Worm (Caenorhabditis elegans) whole organism, L1 larva: ENCODE measurements around the gene srw-71.

Experiments
- C16A3.4 ChIP-seq: fragments of 150-350 bp; optimal IDR thresholded peaks from 2 replicates; lab custom pipeline; 2014; ENCODE audit warnings: missing biosample characterization, missing genetic modification characterization
- C34B4.2 ChIP-seq: sonication (generic microtip); optimal IDR thresholded peaks from 2 replicates; lab custom pipeline; 2017; ENCODE audit warnings: mild to moderate bottlenecking, missing genetic modification characterization, missing compliant biosample characterization
- aha-1 ChIP-seq: fragments of 150-350 bp; optimal IDR thresholded peaks from 2 replicates; lab custom pipeline; 2014; ENCODE audit warnings: missing biosample characterization, missing genetic modification characterization
- alr-1 ChIP-seq: fragments of 200-800 bp; sonication (Bioruptor generic); optimal IDR thresholded peaks from 2 replicates; lab custom pipeline; 2018; ENCODE audit warnings: borderline replicate concordance, mild to moderate bottlenecking, missing genetic modification characterization, missing compliant biosample characterization
- aly-2 ChIP-seq: fragments of 150-350 bp; optimal IDR thresholded peaks from 2 replicates; lab custom pipeline; 2014; ENCODE audit warnings: missing biosample characterization, missing genetic modification characterization
- blmp-1 ChIP-seq: fragments of 150-350 bp; optimal IDR thresholded peaks from 2 replicates; lab custom pipeline; 2014; ENCODE audit warnings: missing biosample characterization, missing genetic modification characterization
- ceh-82 ChIP-seq, 3 experiments: fragments of 150-350 bp in 1 of 3; sonication (generic microtip) in 2 of 3; optimal IDR thresholded peaks; 2 replicates each; lab custom pipeline; 2014 to 2017; ENCODE audit warnings: missing biosample characterization in 3 of 3, missing genetic modification characterization in 3 of 3
- ces-1 ChIP-seq: fragments of 150-350 bp; optimal IDR thresholded peaks from 2 replicates; lab custom pipeline; 2014; ENCODE audit warnings: missing biosample characterization, missing genetic modification reagents, missing genetic modification characterization
- dpl-1 ChIP-seq, 3 experiments: fragments of 150-350 bp in 2 of 3; sonication (generic microtip) in 1 of 3; optimal IDR thresholded peaks; 2 replicates each; lab custom pipeline; 2014 to 2017; ENCODE audit warnings: missing biosample characterization in 3 of 3, missing genetic modification characterization in 3 of 3, missing genetic modification reagents in 3 of 3
- efl-1 ChIP-seq, 4 experiments: fragments of 150-350 bp; optimal IDR thresholded peaks in 3 of 4; peaks in 1 of 4; 1 replicate in 1 of 4; 2 replicates in 3 of 4; lab custom pipeline; 2014; ENCODE audit warnings: missing biosample characterization in 2 of 4, missing genetic modification characterization in 2 of 4, missing genetic modification reagents in 2 of 4
- egl-13 ChIP-seq: sonication (generic microtip); optimal IDR thresholded peaks from 2 replicates; lab custom pipeline; 2016; ENCODE audit warnings: missing genotype, missing genetic modification reagents, missing genetic modification characterization, missing compliant biosample characterization
- egl-27 ChIP-seq, 2 experiments: fragments of 150-350 bp in 1 of 2; sonication (generic microtip); optimal IDR thresholded peaks; 3 replicates each; lab custom pipeline; 2017 to 2018; ENCODE audit warnings: missing biosample characterization in 2 of 2, missing genetic modification characterization in 2 of 2, missing genetic modification reagents in 2 of 2
- elt-3 ChIP-seq, 6 experiments: fragments of 150-350 bp in 1 of 6; sonication (generic microtip); optimal IDR thresholded peaks; 2 replicates each; lab custom pipeline; 2017 to 2018; ENCODE audit warnings: missing biosample characterization in 6 of 6, missing genetic modification characterization in 6 of 6, inconsistent platforms in 1 of 6
- fkh-4 ChIP-seq: sonication (generic microtip); optimal IDR thresholded peaks from 2 replicates; lab custom pipeline; 2016; ENCODE audit warnings: missing compliant biosample characterization, missing genetic modification characterization, borderline replicate concordance
- fos-1 ChIP-seq: fragments of 150-350 bp; optimal IDR thresholded peaks from 2 replicates; lab custom pipeline; 2014; ENCODE audit warnings: missing biosample characterization, missing genetic modification characterization
- grh-1 ChIP-seq: fragments of 200-800 bp; sonication (Bioruptor generic); IDR thresholded peaks from 2 replicates; pipeline ENCODE4 v1.3.6; 2022; ENCODE audit warnings: missing genetic modification reagents, missing genetic modification characterization, missing compliant biosample characterization
- hpl-2 ChIP-seq: fragments of 150-350 bp; optimal IDR thresholded peaks from 2 replicates; lab custom pipeline; 2014; ENCODE audit warnings: missing biosample characterization, missing genetic modification reagents, missing genetic modification characterization
- isw-1 ChIP-seq: fragments of 200-800 bp; sonication (Bioruptor generic); IDR thresholded peaks from 2 replicates; pipeline ENCODE4 v1.3.6; 2022; ENCODE audit warnings: missing genetic modification characterization, missing compliant biosample characterization
- jun-1 ChIP-seq: fragments of 150-350 bp; optimal IDR thresholded peaks from 2 replicates; lab custom pipeline; 2014; ENCODE audit warnings: missing biosample characterization, missing genetic modification reagents, missing genetic modification characterization
- lin-14 ChIP-seq: fragments of 200-800 bp; sonication (Bioruptor generic); optimal IDR thresholded peaks from 2 replicates; lab custom pipeline; 2018; ENCODE audit warnings: mild to moderate bottlenecking, missing genetic modification characterization, moderate library complexity, missing compliant biosample characterization
- lin-35 ChIP-seq, 2 experiments: fragments of 150-350 bp; optimal IDR thresholded peaks; 2 replicates each; lab custom pipeline; 2014; ENCODE audit warnings: missing biosample characterization in 2 of 2, missing genetic modification characterization in 2 of 2, missing genetic modification reagents in 2 of 2
- lsy-2 ChIP-seq, 2 experiments: fragments of 150-350 bp; optimal IDR thresholded peaks; 2 replicates each; lab custom pipeline; 2014; ENCODE audit warnings: missing biosample characterization in 2 of 2, missing genetic modification characterization in 2 of 2
- mep-1 ChIP-seq: fragments of 150-350 bp; optimal IDR thresholded peaks from 2 replicates; lab custom pipeline; 2014; ENCODE audit warnings: missing biosample characterization, missing genetic modification characterization
- nhr-12 ChIP-seq: sonication (generic microtip); optimal IDR thresholded peaks from 2 replicates; lab custom pipeline; 2017; ENCODE audit warnings: missing biosample characterization, missing genetic modification characterization
- nhr-19 ChIP-seq: fragments of 200-800 bp; sonication (Bioruptor generic); conservative IDR thresholded peaks from 2 replicates; pipeline ENCODE4 v1.3.6; 2022; ENCODE audit warnings: missing genetic modification characterization, missing compliant biosample characterization
- nhr-20 ChIP-seq: sonication (generic microtip); optimal IDR thresholded peaks from 2 replicates; lab custom pipeline; 2016; ENCODE audit warnings: mild to moderate bottlenecking, missing genetic modification characterization, missing compliant biosample characterization
- nhr-237 ChIP-seq: fragments of 150-350 bp; optimal IDR thresholded peaks from 2 replicates; lab custom pipeline; 2014; ENCODE audit warnings: missing biosample characterization, missing genetic modification characterization
- nhr-47 ChIP-seq: sonication (generic microtip); optimal IDR thresholded peaks from 2 replicates; lab custom pipeline; 2016; ENCODE audit warnings: mild to moderate bottlenecking, missing genetic modification characterization, moderate library complexity, missing compliant biosample characterization
- nhr-71 ChIP-seq: sonication (generic microtip); optimal IDR thresholded peaks from 2 replicates; lab custom pipeline; 2016; ENCODE audit warnings: mild to moderate bottlenecking, missing genetic modification characterization, moderate library complexity, missing compliant biosample characterization
- nhr-84 ChIP-seq: sonication (generic microtip); optimal IDR thresholded peaks from 2 replicates; lab custom pipeline; 2017; ENCODE audit warnings: missing biosample characterization, missing genetic modification characterization
- nhr-85 ChIP-seq: sonication (generic microtip); peaks from one replicate; lab custom pipeline; 2016; ENCODE audit warnings: missing genetic modification characterization, inconsistent platforms, missing compliant biosample characterization
- nhr-90 ChIP-seq: sonication (generic microtip); optimal IDR thresholded peaks from 2 replicates; lab custom pipeline; 2016; ENCODE audit warnings: mild to moderate bottlenecking, missing genetic modification characterization, missing compliant biosample characterization; ENCODE audit not compliant: poor library complexity
- rnt-1 ChIP-seq: sonication (generic microtip); optimal IDR thresholded peaks from 2 replicates; lab custom pipeline; 2016; ENCODE audit warnings: mild to moderate bottlenecking, missing genetic modification characterization, moderate library complexity, missing compliant biosample characterization
- skn-1 ChIP-seq: fragments of 150-350 bp; optimal IDR thresholded peaks from 2 replicates; lab custom pipeline; 2014; ENCODE audit warnings: missing biosample characterization, missing genetic modification characterization
- snu-23 ChIP-seq: sonication (generic microtip); optimal IDR thresholded peaks from 2 replicates; lab custom pipeline; 2016; ENCODE audit warnings: missing genetic modification characterization, missing compliant biosample characterization
- sptf-1 ChIP-seq: fragments of 150-350 bp; optimal IDR thresholded peaks from 2 replicates; lab custom pipeline; 2014; ENCODE audit warnings: missing biosample characterization, missing genetic modification characterization
- sup-37 ChIP-seq: fragments of 200-800 bp; sonication (Bioruptor generic); optimal IDR thresholded peaks from 2 replicates; lab custom pipeline; 2018; ENCODE audit warnings: mild to moderate bottlenecking, missing genetic modification characterization, missing compliant biosample characterization
- swsn-7 ChIP-seq: sonication (generic microtip); optimal IDR thresholded peaks from 2 replicates; lab custom pipeline; 2016; ENCODE audit warnings: missing genetic modification characterization, missing compliant biosample characterization
- tbx-2 ChIP-seq: sonication (generic microtip); optimal IDR thresholded peaks from 2 replicates; lab custom pipeline; 2016; ENCODE audit warnings: missing genetic modification characterization, missing compliant biosample characterization
- unc-30 ChIP-seq: sonication (generic microtip); optimal IDR thresholded peaks from 2 replicates; lab custom pipeline; 2017; ENCODE audit warnings: missing biosample characterization, missing genetic modification characterization
- unc-98 ChIP-seq: fragments of 200-800 bp; sonication (Bioruptor generic); IDR thresholded peaks from 2 replicates; pipeline ENCODE4 v1.3.6; 2022; ENCODE audit warnings: missing genetic modification characterization, missing compliant biosample characterization
- vab-15 ChIP-seq: sonication (generic microtip); optimal IDR thresholded peaks from 2 replicates; lab custom pipeline; 2017; ENCODE audit warnings: missing genotype, mild to moderate bottlenecking, missing genetic modification characterization, missing compliant biosample characterization
- ztf-11 ChIP-seq, 2 experiments: sonication (generic microtip); optimal IDR thresholded peaks; 2 replicates each; lab custom pipeline; 2016 to 2017; ENCODE audit warnings: missing genetic modification characterization in 2 of 2, missing biosample characterization in 1 of 2, missing compliant biosample characterization in 1 of 2
- ztf-4 ChIP-seq: fragments of 150-350 bp; optimal IDR thresholded peaks from 2 replicates; lab custom pipeline; 2014; ENCODE audit warnings: missing biosample characterization, missing genetic modification characterization

srw-71 gene

DNA sequence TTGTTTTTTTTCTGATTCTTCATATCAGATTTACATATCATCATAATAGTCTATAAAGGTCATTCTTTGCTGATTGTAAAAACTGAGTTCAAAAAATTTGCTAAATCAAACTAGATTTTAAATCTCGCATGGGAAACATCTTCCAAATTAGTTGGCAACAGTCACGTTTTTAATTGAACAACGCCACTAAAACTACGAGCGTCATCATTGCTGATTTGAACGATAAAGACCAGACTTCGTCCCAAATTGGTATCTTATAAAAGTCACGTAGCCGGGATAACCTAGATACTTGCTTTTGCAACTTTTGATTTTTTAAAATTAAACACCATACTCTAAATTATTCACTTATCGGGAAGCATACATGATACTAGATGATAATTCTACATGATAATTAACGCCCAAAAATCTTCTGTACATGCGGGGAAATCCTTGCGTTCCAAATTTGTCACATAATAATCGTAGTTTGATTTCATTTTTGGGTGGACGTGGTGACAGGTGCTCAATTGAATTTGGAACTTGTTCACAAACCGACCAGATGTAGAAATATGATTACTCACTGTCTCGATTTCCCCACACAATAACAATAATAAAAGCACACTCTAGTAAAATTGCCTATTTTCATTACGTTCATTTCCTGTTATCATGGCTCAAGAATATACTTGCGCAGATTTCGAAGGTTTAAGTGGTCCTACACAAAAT is 13.7 kb downstream of the srw-71 start, which contains the start of gene srw-67:
Gene srw-67, plus strand, starts transcription at position 643 of the 699 bp plus-strand sequence.
- no peak for TF ChIP-seq alr-1
- peak in 1 of 6 experiments; percentile 33 for TF ChIP-seq elt-3 (tag; optimal IDR thresholded peaks at IDR 0.05; lab: Kevin White, UChicago)
- no peak for TF ChIP-seq ceh-82 (tag; optimal IDR thresholded peaks at IDR 0.05; lab: Kevin White, UChicago)
- no peak for TF ChIP-seq efl-1 (optimal IDR thresholded peaks at IDR 0.05; lab: Kevin White, UChicago)
- peak in 1 of 2 experiments; percentile 41 for TF ChIP-seq efl-1 (GFP tag; optimal IDR thresholded peaks at IDR 0.05 in 1 of 2; lab: Kevin White, UChicago)
- TF ChIP-seq blmp-1: peak; percentile 14
- no peak for TF ChIP-seq C34B4.2 (tag; lab: Kevin White, UChicago)
- TF ChIP-seq hpl-2: no peak
- TF ChIP-seq, all 84 proteins: peak for 3

DNA sequence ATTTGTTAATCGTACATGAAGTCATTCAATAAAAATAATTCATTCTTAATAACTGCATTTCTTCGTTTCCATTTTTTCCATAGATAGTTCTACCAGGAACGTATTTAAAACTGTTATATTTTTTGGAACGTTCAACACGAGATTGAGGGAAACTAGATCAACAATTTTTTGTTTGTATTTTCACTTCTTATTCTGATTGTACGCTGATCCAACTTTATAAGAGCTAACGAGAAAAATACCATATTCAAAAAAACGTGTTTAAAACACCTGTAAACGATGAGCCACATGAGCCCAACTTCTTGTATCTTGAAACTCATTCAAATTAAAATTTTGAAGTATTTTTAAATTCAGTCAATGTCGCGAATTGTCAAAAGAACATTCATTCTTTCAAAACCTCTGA is 14.3 kb downstream of the srw-71 start:
- TF ChIP-seq unc-30 (tag; lab: Kevin White, UChicago) (no peak), nhr-71 (tag; lab: Kevin White, UChicago) (no peak), aly-2 (tag; lab: Kevin White, UChicago) (no peak), lin-35 (GFP tag; optimal IDR thresholded peaks at IDR 0.05; lab: Kevin White, UChicago) (peak in 1 of 2 experiments; percentile 17), sup-37 (GFP tag; lab: Kevin White, UChicago) (no peak)
- TF ChIP-seq, all 84 proteins: peak for 1

DNA sequence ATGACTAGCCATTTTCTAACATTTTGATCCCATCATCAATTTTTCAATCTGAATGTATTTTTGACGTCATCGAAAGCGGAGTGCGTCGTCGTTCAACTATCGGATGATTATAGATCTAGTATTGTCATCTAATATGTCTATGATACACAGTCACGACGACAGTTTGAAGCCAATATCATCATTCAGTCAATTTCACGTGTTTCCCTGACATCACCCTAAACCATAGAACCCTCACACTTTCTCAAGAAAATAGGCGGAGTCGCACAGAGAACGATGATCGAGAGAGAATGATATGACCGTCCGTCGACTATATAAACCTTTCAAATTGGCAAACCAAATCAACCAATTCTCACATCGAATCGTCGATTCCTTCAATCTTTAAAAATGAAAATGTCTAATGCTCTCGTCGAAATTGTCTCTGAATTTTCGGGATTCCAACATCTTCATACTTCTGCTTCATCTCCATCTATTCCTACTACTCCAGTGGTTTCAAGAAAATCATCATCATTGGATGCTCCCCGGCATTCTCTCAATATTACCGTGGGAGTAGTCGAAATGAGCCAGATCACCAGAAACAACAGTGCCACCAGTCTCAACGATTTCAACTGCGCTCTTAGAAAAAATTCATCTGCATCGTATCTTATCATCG is 15.0 kb downstream of the srw-71 start, which contains the start of gene F18E3.13:
Gene F18E3.13, plus strand, starts transcription at position 385 of the 649 bp plus-strand sequence.
- no peak for TF ChIP-seq nhr-12 (tag; lab: Kevin White, UChicago)
- no peak for TF ChIP-seq hpl-2
- no peak for TF ChIP-seq egl-27 (tag; optimal IDR thresholded peaks at IDR 0.05; lab: Kevin White, UChicago)
- peak; percentile 50 for TF ChIP-seq ztf-4 (tag; lab: Kevin White, UChicago)
- peak; percentile 97 for TF ChIP-seq nhr-19 (GFP tag; lab: Robert Waterston, UW)
- no peak for TF ChIP-seq vab-15 (tag; lab: Kevin White, UChicago)
- TF ChIP-seq blmp-1: peak; percentile 90
- no peak for TF ChIP-seq rnt-1 (tag; lab: Kevin White, UChicago)
- no peak for TF ChIP-seq efl-1 (optimal IDR thresholded peaks at IDR 0.05; lab: Kevin White, UChicago)
- peak in 1 of 2 experiments; percentile 89 for TF ChIP-seq efl-1 (GFP tag; optimal IDR thresholded peaks at IDR 0.05 in 1 of 2; lab: Kevin White, UChicago)
- no peak for TF ChIP-seq mep-1 (tag; lab: Kevin White, UChicago)
- no peak for TF ChIP-seq fos-1 (tag; lab: Kevin White, UChicago)
- no peak for TF ChIP-seq ces-1 (GFP tag; lab: Kevin White, UChicago)
- TF ChIP-seq dpl-1 (GFP tag; optimal IDR thresholded peaks at IDR 0.05; lab: Kevin White, UChicago): peak in 1 of 3 experiments; percentile 24
- TF ChIP-seq swsn-7 (tag; lab: Kevin White, UChicago): no peak
- no peak for TF ChIP-seq lsy-2 (tag; optimal IDR thresholded peaks at IDR 0.05; lab: Kevin White, UChicago)
- no peak for TF ChIP-seq unc-98
- no peak for TF ChIP-seq nhr-237 (tag; lab: Kevin White, UChicago)
- peak; percentile 88 for TF ChIP-seq nhr-71 (tag; lab: Kevin White, UChicago)
- TF ChIP-seq jun-1 (tag; lab: Kevin White, UChicago): peak; percentile 7
- no peak for TF ChIP-seq egl-13
- peak in 5 of 6 experiments; percentile 43 to 97 (median 69) for TF ChIP-seq elt-3 (tag; optimal IDR thresholded peaks at IDR 0.05; lab: Kevin White, UChicago)
- TF ChIP-seq sptf-1: no peak
- TF ChIP-seq isw-1: no peak
- no peak for TF ChIP-seq aha-1
- TF ChIP-seq grh-1 (GFP tag; lab: Robert Waterston, UW): peak; percentile 53; the same call in 1 of the 2 replicates
- no peak for TF ChIP-seq ceh-82 (tag; optimal IDR thresholded peaks at IDR 0.05; lab: Kevin White, UChicago)
- TF ChIP-seq snu-23 (GFP tag; lab: Kevin White, UChicago): peak; percentile 74
- peak; percentile 71 for TF ChIP-seq lin-14 (GFP tag; lab: Kevin White, UChicago)
- no peak for TF ChIP-seq nhr-84 (tag; lab: Kevin White, UChicago)
- no peak for TF ChIP-seq fkh-4
- TF ChIP-seq ztf-11 (tag; optimal IDR thresholded peaks at IDR 0.05; lab: Kevin White, UChicago): no peak
- peak; percentile 65 for TF ChIP-seq skn-1
- TF ChIP-seq nhr-85 (tag; lab: Kevin White, UChicago): peak; percentile 98
- peak; percentile 43 for TF ChIP-seq C16A3.4 (tag; lab: Kevin White, UChicago)
- TF ChIP-seq lin-35 (GFP tag; optimal IDR thresholded peaks at IDR 0.05; lab: Kevin White, UChicago): peak in 1 of 2 experiments; percentile 69
- TF ChIP-seq unc-30 (tag; lab: Kevin White, UChicago): no peak
- peak; percentile 34 for TF ChIP-seq nhr-47 (tag; lab: Kevin White, UChicago)
- TF ChIP-seq nhr-90 (tag; lab: Kevin White, UChicago): peak; percentile 78
- TF ChIP-seq nhr-20 (tag; lab: Kevin White, UChicago): peak; percentile 95
- peak; percentile 70 for TF ChIP-seq tbx-2 (tag; lab: Kevin White, UChicago)
